Fruit fly (Drosophila melanogaster): ENCODE results near the gene CG11162.
A peak's percentile ranks its signal among the peaks of the same experiment; 100 is the strongest.

CG11162 gene

DNA sequence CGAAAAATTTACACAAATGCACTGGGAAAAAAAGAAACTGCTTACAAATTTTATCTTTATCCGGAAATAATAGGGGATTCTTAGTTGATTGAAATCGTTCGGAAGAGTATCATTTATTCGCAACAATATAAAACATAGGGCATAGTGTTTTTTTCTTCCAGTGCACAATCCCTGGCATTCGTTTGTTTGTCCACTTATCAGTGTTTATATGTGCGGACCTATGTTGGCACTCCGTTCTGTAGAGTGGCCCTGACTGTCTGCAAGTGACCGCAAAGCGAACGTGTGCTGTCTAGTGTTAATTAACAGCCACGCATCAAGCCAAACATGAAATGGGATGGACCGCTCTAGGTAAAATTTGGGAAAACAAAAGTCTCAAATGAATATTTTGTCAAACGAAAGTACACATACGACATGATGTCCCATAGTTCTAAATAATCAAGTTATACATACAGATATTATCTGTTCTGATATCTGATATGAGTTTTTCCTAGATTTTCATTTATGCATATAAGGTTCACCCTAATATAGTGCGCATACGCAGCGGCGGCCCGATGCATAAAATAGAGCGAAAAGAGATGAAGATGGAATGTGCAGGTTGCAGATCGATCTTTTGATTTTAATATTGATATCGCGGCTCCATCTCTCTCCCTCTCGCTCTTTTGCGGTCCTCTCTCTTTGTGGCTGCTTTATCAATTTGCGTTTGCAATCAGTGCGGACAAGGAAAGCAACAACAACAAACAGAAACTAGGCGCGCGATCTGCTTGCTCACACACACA, 35.4 kb upstream of the CG11162 start (continued):
- peak; percentile 91 for TF ChIP-seq gsb (GFP tag; IDR thresholded peaks at IDR 0.05)
- peak; percentile 91 for TF ChIP-seq unpg (GFP tag; optimal IDR thresholded peaks at IDR 0.05)
- peak; percentile 89 for TF ChIP-seq CG11085 (GFP tag; IDR thresholded peaks at IDR 0.05)
- TF ChIP-seq CG6765 (GFP tag; optimal IDR thresholded peaks at IDR 0.05): peak; percentile 87
- TF ChIP-seq Hmx (GFP tag; optimal IDR thresholded peaks at IDR 0.05): peak; percentile 87
- no peak for TF ChIP-seq CG2129 (GFP tag; IDR thresholded peaks at IDR 0.05; ENCODE audit: partially characterized antibody)
- TF ChIP-seq Max (GFP tag; optimal IDR thresholded peaks at IDR 0.05): peak; percentile 92
- TF ChIP-seq sens (GFP tag): peak; percentile 99
- peak; percentile 90 for TF ChIP-seq Xrp1 (GFP tag; IDR thresholded peaks at IDR 0.05)
- peak; percentile 84 for TF ChIP-seq CG8765 (GFP tag; IDR thresholded peaks at IDR 0.05)
- peak; percentile 67 for TF ChIP-seq slou (GFP tag; optimal IDR thresholded peaks at IDR 0.05)
- TF ChIP-seq nau (GFP tag; optimal IDR thresholded peaks at IDR 0.05): peak; percentile 86
- TF ChIP-seq nerfin-2 (GFP tag; IDR thresholded peaks at IDR 0.05; ENCODE audit: partially characterized antibody): no peak
- TF ChIP-seq CG7372 (GFP tag; IDR thresholded peaks at IDR 0.05): peak; percentile 88
- peak; percentile 92 for TF ChIP-seq wdn (GFP tag; IDR thresholded peaks at IDR 0.05)
- peak; percentile 81 for TF ChIP-seq sd (tag; optimal IDR thresholded peaks at IDR 0.05)
- TF ChIP-seq CG10321 (GFP tag; IDR thresholded peaks at IDR 0.05): peak; percentile 75
- peak; percentile 88 for TF ChIP-seq D19A (tag; optimal IDR thresholded peaks at IDR 0.05)
- TF ChIP-seq CG17612 (GFP tag; IDR thresholded peaks at IDR 0.05): peak; percentile 84
- TF ChIP-seq ttk (GFP tag; IDR thresholded peaks at IDR 0.05): peak; percentile 91
- TF ChIP-seq CG8290 (GFP tag; optimal IDR thresholded peaks at IDR 0.05): peak; percentile 64
- peak in 1 of 2 experiments; percentile 94 for TF ChIP-seq CG8290 (tag; optimal IDR thresholded peaks at IDR 0.05)
- TF ChIP-seq jigr1 (GFP tag; IDR thresholded peaks at IDR 0.05): peak; percentile 77; the same call in 2 of the 3 replicates
- peak; percentile 88 for TF ChIP-seq Asciz (GFP tag; optimal IDR thresholded peaks at IDR 0.05)
- TF ChIP-seq pita (GFP tag; optimal IDR thresholded peaks at IDR 0.05): no peak
- peak; percentile 95 for TF ChIP-seq Hsf (GFP tag; optimal IDR thresholded peaks at IDR 0.05)
- TF ChIP-seq CG4404 (GFP tag; IDR thresholded peaks at IDR 0.05): peak; percentile 82
- TF ChIP-seq NC2α (GFP tag; optimal IDR thresholded peaks at IDR 0.05): peak; percentile 72
- TF ChIP-seq CG16813 (GFP tag; IDR thresholded peaks at IDR 0.05; ENCODE audit: partially characterized antibody): no peak
- peak; percentile 78 for TF ChIP-seq CG4617 (GFP tag; optimal IDR thresholded peaks at IDR 0.05; ENCODE audit: borderline replicate concordance)
- TF ChIP-seq CG7745 (tag; optimal IDR thresholded peaks at IDR 0.05): no peak
- peak; percentile 89 for TF ChIP-seq CG10979 (tag; optimal IDR thresholded peaks at IDR 0.05)
- peak; percentile 51 for TF ChIP-seq CG7928 (GFP tag; optimal IDR thresholded peaks at IDR 0.05)
- no peak for TF ChIP-seq prd (optimal IDR thresholded peaks at IDR 0.05)
- TF ChIP-seq prd (GFP tag; IDR thresholded peaks at IDR 0.05): peak; percentile 94
- TF ChIP-seq CG2712 (tag; optimal IDR thresholded peaks at IDR 0.05): peak; percentile 90
- peak; percentile 86 for TF ChIP-seq CG15514 (GFP tag; optimal IDR thresholded peaks at IDR 0.05)
- peak; percentile 92 for TF ChIP-seq Chrac-16 (GFP tag; optimal IDR thresholded peaks at IDR 0.05)
- peak; percentile 90 for TF ChIP-seq ap (GFP tag; IDR thresholded peaks at IDR 0.05)
- TF ChIP-seq fu2 (GFP tag; optimal IDR thresholded peaks at IDR 0.05): peak; percentile 95
- 0 out of 2 replicates have a peak, but pooled peaks have one; percentile 23 for TF ChIP-seq Dip2 (GFP tag; IDR thresholded peaks at IDR 0.05)
- peak; percentile 60 for TF ChIP-seq CG31365 (tag; optimal IDR thresholded peaks at IDR 0.05)
- peak; percentile 94 for TF ChIP-seq p53 (GFP tag; optimal IDR thresholded peaks at IDR 0.05)
- peak; percentile 97 for TF ChIP-seq CG13624 (GFP tag; optimal IDR thresholded peaks at IDR 0.05)
- TF ChIP-seq vvl (GFP tag; IDR thresholded peaks at IDR 0.05): peak; percentile 97
- peak; percentile 87 for TF ChIP-seq Bdp1 (GFP tag; optimal IDR thresholded peaks at IDR 0.05)
- TF ChIP-seq Hmr (GFP tag; optimal IDR thresholded peaks at IDR 0.05): peak; percentile 95
- peak; percentile 93 for TF ChIP-seq CG8924 (tag; optimal IDR thresholded peaks at IDR 0.05)
- peak; percentile 92 for TF ChIP-seq CG2889 (GFP tag; IDR thresholded peaks at IDR 0.05)
- peak; percentile 87 for TF ChIP-seq CG1024 (GFP tag; IDR thresholded peaks at IDR 0.05)
